Worm (Caenorhabditis elegans) whole organism, L3 larva: ENCODE data around the gene zhit-2.

ENCODE experiments used
- R02D3.7 ChIP-seq: fragments of 150-350 bp; optimal IDR thresholded peaks from 2 replicates; lab custom pipeline; 2014; ENCODE audit warnings: missing biosample characterization, missing genetic modification characterization
- ZK546.5 ChIP-seq: sonication (generic microtip); optimal IDR thresholded peaks from 2 replicates; lab custom pipeline; 2017; ENCODE audit warnings: missing biosample characterization, missing genetic modification characterization
- aly-2 ChIP-seq: fragments of 150-350 bp; optimal IDR thresholded peaks from 2 replicates; lab custom pipeline; 2014; ENCODE audit warnings: missing biosample characterization, missing genetic modification characterization
- ama-1 ChIP-seq: fragments of 150-350 bp; optimal IDR thresholded peaks from 2 replicates; lab custom pipeline; 2018
- ceh-16 ChIP-seq: sonication (generic microtip); optimal IDR thresholded peaks from 2 replicates; lab custom pipeline; 2017; ENCODE audit warnings: missing biosample characterization, missing genetic modification characterization
- ceh-28 ChIP-seq: fragments of 150-350 bp; optimal IDR thresholded peaks from 2 replicates; lab custom pipeline; 2014; ENCODE audit warnings: missing biosample characterization, missing genetic modification reagents, missing genetic modification characterization
- ceh-82 ChIP-seq: fragments of 150-350 bp; optimal IDR thresholded peaks from 2 replicates; lab custom pipeline; 2014; ENCODE audit warnings: missing biosample characterization, missing genetic modification characterization
- ceh-9 ChIP-seq: sonication (generic microtip); optimal IDR thresholded peaks from 2 replicates; lab custom pipeline; 2018; ENCODE audit warnings: missing biosample characterization, missing genetic modification characterization
- daf-12 ChIP-seq: fragments of 150-350 bp; optimal IDR thresholded peaks from 2 replicates; lab custom pipeline; 2014; ENCODE audit warnings: missing biosample characterization, missing genetic modification reagents, missing genetic modification characterization
- egl-27 ChIP-seq: sonication (generic microtip); optimal IDR thresholded peaks from 4 replicates; lab custom pipeline; 2017; ENCODE audit warnings: missing biosample characterization, missing genetic modification reagents, missing genetic modification characterization
- egl-5 ChIP-seq: fragments of 150-350 bp; optimal IDR thresholded peaks from 2 replicates; lab custom pipeline; 2017; ENCODE audit warnings: missing biosample characterization, missing genetic modification reagents, missing genetic modification characterization, inconsistent platforms
- elt-1 ChIP-seq: fragments of 150-350 bp; optimal IDR thresholded peaks from 2 replicates; lab custom pipeline; 2014; ENCODE audit warnings: missing biosample characterization, missing genetic modification characterization
- elt-2 ChIP-seq: sonication (generic microtip); optimal IDR thresholded peaks from 2 replicates; lab custom pipeline; 2016; ENCODE audit warnings: missing genetic modification reagents, mild to moderate bottlenecking, missing genetic modification characterization, missing compliant biosample characterization
- elt-3 ChIP-seq, 3 experiments: fragments of 150-350 bp in 1 of 3; sonication (generic microtip) in 2 of 3; optimal IDR thresholded peaks; 2 replicates in 2 of 3; 4 replicates in 1 of 3; lab custom pipeline; 2014 to 2017; ENCODE audit warnings: missing biosample characterization in 3 of 3, missing genetic modification characterization in 3 of 3
- eor-1 ChIP-seq, 2 experiments: fragments of 150-350 bp; optimal IDR thresholded peaks; 2 replicates each; lab custom pipeline; 2014 to 2018; ENCODE audit warnings: missing biosample characterization in 2 of 2, missing genetic modification characterization in 2 of 2
- fkh-10 ChIP-seq: sonication (generic microtip); optimal IDR thresholded peaks from 2 replicates; lab custom pipeline; 2017; ENCODE audit warnings: missing biosample characterization, missing genetic modification reagents, missing genetic modification characterization
- fkh-2 ChIP-seq: fragments of 150-350 bp; optimal IDR thresholded peaks from 2 replicates; lab custom pipeline; 2014; ENCODE audit warnings: missing biosample characterization, missing genetic modification reagents, missing genetic modification characterization
- fos-1 ChIP-seq: fragments of 150-350 bp; optimal IDR thresholded peaks from 2 replicates; lab custom pipeline; 2014; ENCODE audit warnings: missing biosample characterization, missing genetic modification characterization
- hmg-11 ChIP-seq: sonication (generic microtip); optimal IDR thresholded peaks from 2 replicates; lab custom pipeline; 2016; ENCODE audit warnings: missing genetic modification characterization, missing compliant biosample characterization
- jun-1 ChIP-seq: fragments of 150-350 bp; optimal IDR thresholded peaks from 2 replicates; lab custom pipeline; 2014; ENCODE audit warnings: missing biosample characterization, missing genetic modification reagents, missing genetic modification characterization
- lin-15B ChIP-seq: fragments of 150-350 bp; optimal IDR thresholded peaks from 2 replicates; lab custom pipeline; 2014; ENCODE audit warnings: missing biosample characterization, missing genetic modification characterization
- lin-39 ChIP-seq: fragments of 150-350 bp; optimal IDR thresholded peaks from 2 replicates; lab custom pipeline; 2018; ENCODE audit warnings: missing biosample characterization, missing genetic modification reagents, missing genetic modification characterization
- lsy-12 ChIP-seq: sonication (generic microtip); optimal IDR thresholded peaks from 2 replicates; lab custom pipeline; 2016; ENCODE audit warnings: mild to moderate bottlenecking, missing genetic modification characterization, missing compliant biosample characterization
- mdl-1 ChIP-seq: fragments of 150-350 bp; optimal IDR thresholded peaks from 2 replicates; lab custom pipeline; 2014; ENCODE audit warnings: missing biosample characterization, missing genetic modification characterization
- nfya-1 ChIP-seq: sonication (generic microtip); optimal IDR thresholded peaks from 2 replicates; lab custom pipeline; 2017; ENCODE audit warnings: missing genetic modification characterization, mild to moderate bottlenecking, missing compliant biosample characterization, antibody characterized with exemption, moderate library complexity; ENCODE audit not compliant: insufficient read depth
- nhr-11 ChIP-seq: fragments of 150-350 bp; optimal IDR thresholded peaks from 2 replicates; lab custom pipeline; 2014; ENCODE audit warnings: missing biosample characterization, missing genetic modification characterization
- nhr-12 ChIP-seq: fragments of 150-350 bp; optimal IDR thresholded peaks from 2 replicates; lab custom pipeline; 2014; ENCODE audit warnings: missing biosample characterization, missing genetic modification characterization
- nhr-23 ChIP-seq: fragments of 150-350 bp; optimal IDR thresholded peaks from 2 replicates; lab custom pipeline; 2014; ENCODE audit warnings: missing biosample characterization, missing genetic modification reagents, missing genetic modification characterization
- nhr-237 ChIP-seq: fragments of 150-350 bp; optimal IDR thresholded peaks from 2 replicates; lab custom pipeline; 2014; ENCODE audit warnings: missing biosample characterization, missing genetic modification characterization
- nhr-25 ChIP-seq: sonication (generic microtip); optimal IDR thresholded peaks from 2 replicates; lab custom pipeline; 2017; ENCODE audit warnings: missing biosample characterization, missing genetic modification characterization
- nhr-28 ChIP-seq: fragments of 150-350 bp; optimal IDR thresholded peaks from 2 replicates; lab custom pipeline; 2014; ENCODE audit warnings: missing biosample characterization, missing genetic modification characterization
- nhr-43 ChIP-seq: sonication (generic microtip); optimal IDR thresholded peaks from 2 replicates; lab custom pipeline; 2016; ENCODE audit warnings: mild to moderate bottlenecking, missing genetic modification characterization, missing compliant biosample characterization; ENCODE audit not compliant: poor library complexity, severe bottlenecking
- nhr-67 ChIP-seq: fragments of 150-350 bp; optimal IDR thresholded peaks from 2 replicates; lab custom pipeline; 2014; ENCODE audit warnings: missing biosample characterization, missing genetic modification characterization
- nhr-76 ChIP-seq: fragments of 150-350 bp; sonication (generic microtip); optimal IDR thresholded peaks from 5 replicates; lab custom pipeline; 2014; ENCODE audit warnings: missing biosample characterization, missing genetic modification characterization
- nhr-77 ChIP-seq: fragments of 150-350 bp; optimal IDR thresholded peaks from 2 replicates; lab custom pipeline; 2014; ENCODE audit warnings: missing biosample characterization, missing genetic modification characterization
- pha-4 ChIP-seq: fragments of 150-350 bp; optimal IDR thresholded peaks from 2 replicates; lab custom pipeline; 2014; ENCODE audit warnings: missing biosample characterization, missing genetic modification reagents, missing genetic modification characterization
- pqm-1 ChIP-seq: fragments of 150-350 bp; optimal IDR thresholded peaks from 2 replicates; lab custom pipeline; 2017; ENCODE audit warnings: missing biosample characterization, missing genetic modification characterization, inconsistent platforms
- sea-2 ChIP-seq: fragments of 150-350 bp; sonication (generic microtip); optimal IDR thresholded peaks from 4 replicates; lab custom pipeline; 2014; ENCODE audit warnings: missing biosample characterization, missing genetic modification reagents, missing genetic modification characterization
- skn-1 ChIP-seq: fragments of 150-350 bp; optimal IDR thresholded peaks from 2 replicates; lab custom pipeline; 2014; ENCODE audit warnings: missing biosample characterization, missing genetic modification characterization
- snpc-4 ChIP-seq: fragments of 150-350 bp; optimal IDR thresholded peaks from 2 replicates; lab custom pipeline; 2014; ENCODE audit warnings: missing biosample characterization, missing genetic modification characterization
- tbx-2 ChIP-seq: sonication (generic microtip); optimal IDR thresholded peaks from 2 replicates; lab custom pipeline; 2016; ENCODE audit warnings: mild to moderate bottlenecking, missing genetic modification characterization, missing compliant biosample characterization
- unc-39 ChIP-seq: sonication (generic microtip); optimal IDR thresholded peaks from 4 replicates; lab custom pipeline; 2017; ENCODE audit warnings: missing biosample characterization, missing genetic modification characterization
- unc-62 ChIP-seq: fragments of 150-350 bp; sonication (generic microtip); optimal IDR thresholded peaks from 4 replicates; lab custom pipeline; 2014; ENCODE audit warnings: missing biosample characterization, missing genetic modification reagents, missing genetic modification characterization
- zag-1 ChIP-seq: fragments of 150-350 bp; optimal IDR thresholded peaks from 2 replicates; lab custom pipeline; 2014; ENCODE audit warnings: missing biosample characterization, missing genetic modification characterization
- ztf-11 ChIP-seq: fragments of 150-350 bp; optimal IDR thresholded peaks from 2 replicates; lab custom pipeline; 2014; ENCODE audit warnings: missing biosample characterization, missing genetic modification characterization
- ztf-4 ChIP-seq: fragments of 150-350 bp; optimal IDR thresholded peaks from 2 replicates; lab custom pipeline; 2014; ENCODE audit warnings: missing biosample characterization, missing genetic modification characterization

The zhit-2 gene

DNA sequence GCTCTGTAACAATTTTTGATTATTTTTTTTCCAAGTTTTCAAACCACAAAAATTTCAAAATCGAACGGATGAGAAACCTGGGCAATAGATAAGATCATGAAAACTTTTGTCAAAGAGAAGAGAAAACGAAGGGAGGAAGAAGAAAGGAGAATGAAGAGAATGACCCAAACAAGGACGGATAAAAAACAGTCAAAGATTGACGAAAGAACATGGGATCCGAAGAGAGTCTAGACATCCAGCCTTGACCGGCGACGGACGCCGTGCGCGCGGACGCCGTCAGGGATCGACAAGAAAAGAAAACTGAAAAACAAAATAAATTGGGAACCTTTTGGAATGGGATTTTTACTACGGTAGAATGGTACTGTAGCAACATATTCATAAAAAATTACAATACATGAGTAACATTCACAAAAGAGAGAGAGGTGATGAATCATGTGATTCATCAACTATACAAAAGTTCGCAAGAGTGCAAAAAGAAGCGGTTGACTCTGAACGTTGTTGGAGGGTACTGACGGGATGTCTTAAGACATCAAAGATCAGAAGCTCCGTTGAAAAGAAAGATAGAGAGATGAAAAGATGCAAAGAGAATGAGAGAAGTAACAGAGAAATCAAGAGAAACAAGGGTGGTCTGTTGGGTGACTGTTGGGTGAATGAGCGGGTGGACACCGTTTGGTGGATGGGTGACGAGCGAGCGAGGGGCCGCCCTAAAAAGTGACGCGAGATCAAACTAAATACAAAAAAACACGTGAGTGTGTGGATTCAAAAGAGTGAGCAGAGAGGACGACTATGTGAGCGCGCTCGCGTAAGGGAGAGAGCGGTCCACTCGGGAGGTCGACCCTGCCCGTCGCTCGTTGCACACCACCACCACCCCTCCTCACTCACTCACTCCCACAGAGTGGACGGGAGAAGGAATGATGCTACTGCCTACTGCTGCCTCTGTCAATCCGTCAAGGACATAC, 36.3 kb upstream of the zhit-2 start, which contains the start of gene sup-26:
TSS of gene sup-26 (minus strand) at position 10 of the 959 bp plus-strand sequence.
- TF ChIP-seq eor-1 (tag; optimal IDR thresholded peaks at IDR 0.05; lab: Kevin White, UChicago): no peak
- TF ChIP-seq unc-39 (tag; lab: Kevin White, UChicago): no peak
- no peak for TF ChIP-seq nfya-1
- no peak for TF ChIP-seq daf-12 (tag; lab: Kevin White, UChicago)
- no peak for TF ChIP-seq elt-1 (tag; lab: Kevin White, UChicago)
- TF ChIP-seq pqm-1 (tag; lab: Kevin White, UChicago): no peak
- TF ChIP-seq tbx-2 (tag; lab: Kevin White, UChicago): no peak
- peak; percentile 7 for TF ChIP-seq ama-1 (lab: Kevin White, UChicago)
- no peak for TF ChIP-seq jun-1
- TF ChIP-seq nhr-28 (tag; lab: Kevin White, UChicago): no peak
- TF ChIP-seq elt-2 (tag; lab: Kevin White, UChicago): no peak
- TF ChIP-seq R02D3.7 (tag; lab: Kevin White, UChicago): no peak
- no peak for TF ChIP-seq snpc-4 (tag; lab: Kevin White, UChicago)
- no peak for TF ChIP-seq ceh-16 (tag; lab: Kevin White, UChicago)
- TF ChIP-seq ceh-28 (tag; lab: Kevin White, UChicago): no peak
- no peak for TF ChIP-seq skn-1 (tag; lab: Kevin White, UChicago)
- no peak for TF ChIP-seq fkh-10 (GFP tag; lab: Kevin White, UChicago)
- TF ChIP-seq ceh-9 (tag; lab: Kevin White, UChicago): no peak
- no peak for TF ChIP-seq nhr-237 (tag; lab: Kevin White, UChicago)
- TF ChIP-seq fos-1 (tag; lab: Kevin White, UChicago): no peak
- no peak for TF ChIP-seq unc-62 (GFP tag; lab: Kevin White, UChicago)
- TF ChIP-seq nhr-25 (tag; lab: Kevin White, UChicago): peak; percentile 41
- TF ChIP-seq nhr-12: no peak
- peak; percentile 38 for TF ChIP-seq pha-4
- TF ChIP-seq aly-2: no peak
- no peak for TF ChIP-seq nhr-11 (tag; lab: Kevin White, UChicago)
- TF ChIP-seq hmg-11 (tag; lab: Kevin White, UChicago): no peak
- no peak for TF ChIP-seq egl-27 (tag; lab: Kevin White, UChicago)
- TF ChIP-seq nhr-67 (tag; lab: Kevin White, UChicago): no peak
- peak in 1 of 3 experiments; percentile 45 for TF ChIP-seq elt-3 (tag; optimal IDR thresholded peaks at IDR 0.05; lab: Kevin White, UChicago)
- TF ChIP-seq sea-2 (GFP tag; lab: Kevin White, UChicago): no peak
- peak; percentile 2 for TF ChIP-seq mdl-1 (tag; lab: Kevin White, UChicago)
- no peak for TF ChIP-seq lin-15B
- TF ChIP-seq ztf-4 (tag; lab: Kevin White, UChicago): no peak
- no peak for TF ChIP-seq fkh-2 (tag; lab: Kevin White, UChicago)
- TF ChIP-seq nhr-76 (tag; lab: Kevin White, UChicago): no peak
- TF ChIP-seq nhr-23 (tag; lab: Kevin White, UChicago): peak; percentile 44
- no peak for TF ChIP-seq lsy-12
- no peak for TF ChIP-seq egl-5
- TF ChIP-seq lin-39 (tag; lab: Kevin White, UChicago): peak; percentile 23
- no peak for TF ChIP-seq ceh-82
- TF ChIP-seq nhr-43 (tag; lab: Kevin White, UChicago): no peak
- no peak for TF ChIP-seq nhr-77 (tag; lab: Kevin White, UChicago)
- no peak for TF ChIP-seq zag-1
- no peak for TF ChIP-seq ztf-11 (tag; lab: Kevin White, UChicago)
- TF ChIP-seq ZK546.5 (tag; lab: Kevin White, UChicago): no peak
